4 worm cellular contexts compared by ENCODE assay signal in the genomic region with DNA sequence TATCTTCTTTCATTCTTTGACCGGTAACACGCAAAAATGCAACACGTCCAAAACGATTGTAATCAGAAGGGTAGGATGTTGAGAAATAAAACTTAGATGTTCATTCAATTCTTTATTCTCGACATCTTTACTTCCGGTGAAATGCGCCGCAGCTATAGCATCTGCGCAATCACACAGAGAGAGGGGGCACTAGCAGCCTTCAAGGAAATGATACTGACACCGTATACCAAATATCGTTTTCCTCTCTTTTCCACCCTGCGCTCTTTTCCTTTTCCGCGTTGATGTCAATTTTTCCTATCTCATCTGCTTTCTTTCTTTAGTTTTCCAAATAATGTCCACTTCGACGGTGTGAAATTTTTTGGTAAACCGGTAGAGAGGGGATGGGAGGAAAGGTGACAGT.
TF ChIP-seq lines count a peak whose summit lies in the region.

No protein-coding gene starts in this region.

TF ChIP-seq in whole organism, L1 larva, 84 proteins besides CTCF, POLR2A, EP300 and RAD21 (continues in another document):
- TF ChIP-seq C04F5.9 (tag; optimal IDR thresholded peaks at IDR 0.05; lab: Kevin White, UChicago) (no peak), rnt-1 (tag; optimal IDR thresholded peaks at IDR 0.05; lab: Kevin White, UChicago) (no peak), lin-35 (GFP tag; optimal IDR thresholded peaks at IDR 0.05; lab: Kevin White, UChicago) (no peak), nhr-47 (tag; optimal IDR thresholded peaks at IDR 0.05; lab: Kevin White, UChicago) (no peak), ets-5 (GFP tag; IDR thresholded peaks at IDR 0.05; lab: Robert Waterston, UW) (no peak), ces-1 (GFP tag; optimal IDR thresholded peaks at IDR 0.05; lab: Kevin White, UChicago) (no peak), nhr-71 (tag; optimal IDR thresholded peaks at IDR 0.05; lab: Kevin White, UChicago) (peak; percentile 55), ztf-11 (tag; optimal IDR thresholded peaks at IDR 0.05; lab: Kevin White, UChicago) (no peak), tbx-2 (tag; optimal IDR thresholded peaks at IDR 0.05; lab: Kevin White, UChicago) (peak; percentile 48), irx-1 (tag; optimal IDR thresholded peaks at IDR 0.05; lab: Kevin White, UChicago) (no peak), snpc-4 (tag; optimal IDR thresholded peaks at IDR 0.05; lab: Kevin White, UChicago) (no peak), mef-2 (tag; optimal IDR thresholded peaks at IDR 0.05; lab: Kevin White, UChicago) (no peak), tlp-1 (tag; optimal IDR thresholded peaks at IDR 0.05; lab: Kevin White, UChicago) (no peak), hlh-4 (tag; optimal IDR thresholded peaks at IDR 0.05; lab: Kevin White, UChicago) (no peak), ceh-82 (tag; optimal IDR thresholded peaks at IDR 0.05; lab: Kevin White, UChicago) (no peak), vab-15 (tag; optimal IDR thresholded peaks at IDR 0.05; lab: Kevin White, UChicago) (no peak), nhr-28 (tag; optimal IDR thresholded peaks at IDR 0.05; lab: Kevin White, UChicago) (no peak), F16B12.6 (tag; optimal IDR thresholded peaks at IDR 0.05; lab: Kevin White, UChicago) (no peak), nhr-237 (tag; optimal IDR thresholded peaks at IDR 0.05; lab: Kevin White, UChicago) (no peak), hpl-2 (GFP tag; optimal IDR thresholded peaks at IDR 0.05; lab: Kevin White, UChicago) (no peak), nhr-20 (tag; optimal IDR thresholded peaks at IDR 0.05; lab: Kevin White, UChicago) (peak; percentile 36), ceh-90 (tag; optimal IDR thresholded peaks at IDR 0.05; lab: Kevin White, UChicago) (no peak), ceh-88 (GFP tag; IDR thresholded peaks at IDR 0.05; lab: Robert Waterston, UW) (no peak)

TF ChIP-seq in whole organism, L2 larva, 48 proteins besides CTCF, POLR2A, EP300 and RAD21:
- no peak for TF ChIP-seq ztf-4 (tag; optimal IDR thresholded peaks at IDR 0.05; lab: Kevin White, UChicago)
- no peak for TF ChIP-seq lin-39 (tag; optimal IDR thresholded peaks at IDR 0.05; lab: Kevin White, UChicago)
- peak; percentile 34 for TF ChIP-seq nhr-21 (tag; optimal IDR thresholded peaks at IDR 0.05; lab: Kevin White, UChicago)
- TF ChIP-seq nhr-129 (tag; optimal IDR thresholded peaks at IDR 0.05; lab: Kevin White, UChicago), result no peak
- TF ChIP-seq elt-3 (tag; optimal IDR thresholded peaks at IDR 0.05; lab: Kevin White, UChicago), result no peak
- TF ChIP-seq nhr-25 (tag; optimal IDR thresholded peaks at IDR 0.05; lab: Kevin White, UChicago), result peak; percentile 1
- TF ChIP-seq fos-1 (tag; optimal IDR thresholded peaks at IDR 0.05; lab: Kevin White, UChicago), result peak; percentile 5
- TF ChIP-seq sem-4 (tag; optimal IDR thresholded peaks at IDR 0.05; lab: Kevin White, UChicago), result peak; percentile 2

TF ChIP-seq in whole organism, L3 larva, 47 proteins besides CTCF, POLR2A, EP300 and RAD21:
- peak; percentile 23 for TF ChIP-seq ceh-28 (tag; optimal IDR thresholded peaks at IDR 0.05; lab: Kevin White, UChicago)
- no peak for TF ChIP-seq unc-62 (GFP tag; optimal IDR thresholded peaks at IDR 0.05; lab: Kevin White, UChicago)
- TF ChIP-seq nhr-23 (tag; optimal IDR thresholded peaks at IDR 0.05; lab: Kevin White, UChicago), result peak; percentile 55
- TF ChIP-seq aly-2 (tag; optimal IDR thresholded peaks at IDR 0.05; lab: Kevin White, UChicago), result no peak
- no peak for TF ChIP-seq nhr-11 (tag; optimal IDR thresholded peaks at IDR 0.05; lab: Kevin White, UChicago)
- no peak for TF ChIP-seq nhr-67 (tag; optimal IDR thresholded peaks at IDR 0.05; lab: Kevin White, UChicago)
TF ChIP-seq in whole organism, L3 larva: peak in this region for 2.

TF ChIP-seq in whole organism, L4 larva, 104 proteins besides CTCF, POLR2A, EP300 and RAD21:
- TF ChIP-seq unc-62 (GFP tag; optimal IDR thresholded peaks at IDR 0.05 in 1 of 2; lab: Kevin White, UChicago), result peak in 1 of 2 experiments; percentile 93
- TF ChIP-seq unc-62 (tag; optimal IDR thresholded peaks at IDR 0.05; lab: Kevin White, UChicago), result no peak
- no peak for TF ChIP-seq dmd-9 (GFP tag; IDR thresholded peaks at IDR 0.05; lab: Robert Waterston, UW)
- no peak for TF ChIP-seq nhr-48 (tag; optimal IDR thresholded peaks at IDR 0.05; lab: Kevin White, UChicago)
- TF ChIP-seq ceh-20 (GFP tag; IDR thresholded peaks at IDR 0.05; lab: Robert Waterston, UW), result no peak
- TF ChIP-seq mxl-3 (GFP tag; optimal IDR thresholded peaks at IDR 0.05; lab: Kevin White, UChicago), result peak; percentile 21
- TF ChIP-seq lin-13 (GFP tag; optimal IDR thresholded peaks at IDR 0.05; lab: Kevin White, UChicago), result no peak
